Worm (Caenorhabditis elegans) whole organism, L4 larva: ENCODE data around the gene C16C4.1.

Experiments
- D1046.2 ChIP-seq: fragments of 200-800 bp; sonication (Bioruptor generic); IDR thresholded peaks from 2 replicates; pipeline ENCODE4 v1.3.6; 2022; ENCODE audit warnings: missing genetic modification characterization, missing compliant biosample characterization
- R02D3.7 ChIP-seq: fragments of 150-350 bp; sonication (generic microtip); optimal IDR thresholded peaks from 3 replicates; lab custom pipeline; 2014; ENCODE audit warnings: missing biosample characterization, missing genetic modification characterization
- ceh-20 ChIP-seq: fragments of 200-800 bp; sonication (Bioruptor generic); IDR thresholded peaks from 2 replicates; pipeline ENCODE4 v1.3.6; 2022; ENCODE audit warnings: missing genetic modification reagents, missing genetic modification characterization, missing compliant biosample characterization
- dmd-8 ChIP-seq: fragments of 200-800 bp; sonication (Bioruptor generic); IDR thresholded peaks from 2 replicates; pipeline ENCODE4 v1.3.6; 2022; ENCODE audit warnings: missing genetic modification characterization, missing compliant biosample characterization
- lin-29 ChIP-seq: fragments of 200-800 bp; sonication (Bioruptor generic); IDR thresholded peaks from 2 replicates; pipeline ENCODE4 v1.3.6; 2022; ENCODE audit warnings: missing genetic modification reagents, missing genetic modification characterization, missing compliant biosample characterization
- lsy-2 ChIP-seq, 2 experiments: fragments of 150-350 bp in 1 of 2; sonication (generic microtip) in 1 of 2; optimal IDR thresholded peaks; 2 replicates each; lab custom pipeline; 2014 to 2017; ENCODE audit warnings: missing biosample characterization in 2 of 2, missing genetic modification characterization in 2 of 2
- mxl-2 ChIP-seq: fragments of 200-800 bp; sonication (Bioruptor generic); conservative IDR thresholded peaks from 2 replicates; pipeline ENCODE4 v1.3.6; 2022; ENCODE audit warnings: missing genetic modification reagents, missing genetic modification characterization, missing compliant biosample characterization
- nhr-6 ChIP-seq: fragments of 150-350 bp; optimal IDR thresholded peaks from 2 replicates; lab custom pipeline; 2014; ENCODE audit warnings: missing biosample characterization, missing genetic modification characterization
- snpc-4 ChIP-seq: fragments of 150-350 bp; optimal IDR thresholded peaks from 2 replicates; lab custom pipeline; 2014; ENCODE audit warnings: missing biosample characterization, missing genetic modification characterization

DNA sequence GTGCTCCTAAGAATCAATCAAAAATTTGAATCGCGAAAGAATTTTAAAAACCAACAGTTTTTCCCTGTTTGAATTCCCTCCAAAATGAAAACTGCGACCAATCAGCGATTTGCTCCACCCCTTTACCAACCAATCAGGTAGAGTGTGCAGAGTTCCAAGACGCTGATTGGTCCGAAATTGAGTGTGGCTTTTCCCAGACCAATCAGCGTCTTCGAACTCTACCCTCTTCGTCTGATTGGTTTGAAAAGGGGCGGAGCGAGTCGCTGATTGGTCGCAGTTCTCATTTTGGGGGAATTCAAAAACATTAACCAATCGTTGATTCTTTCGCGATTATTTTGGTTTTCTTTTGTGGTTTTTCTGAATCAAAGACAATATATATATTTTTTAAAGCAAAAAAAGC lies 49.5 kb upstream of the C16C4.1 start:
- TF ChIP-seq R02D3.7 (tag; lab: Kevin White, UChicago) (no peak), nhr-6 (tag; lab: Kevin White, UChicago) (no peak), ceh-20 (GFP tag; lab: Robert Waterston, UW) (no peak), snpc-4 (tag; lab: Kevin White, UChicago) (no peak), lsy-2 (tag; optimal IDR thresholded peaks at IDR 0.05; lab: Kevin White, UChicago) (no peak), lin-29 (no peak), mxl-2 (GFP tag; lab: Robert Waterston, UW) (no peak), dmd-8 (GFP tag; lab: Robert Waterston, UW) (no peak), D1046.2 (GFP tag; lab: Robert Waterston, UW) (no peak)
